Fruit fly (Drosophila melanogaster): ENCODE results near the gene Ctps.

Gene Ctps

dm6 chr3L:15097878-15098520, at the start of gene Ctps (continued):
- TF ChIP-seq CoRest (tag; optimal IDR thresholded peaks at IDR 0.05) (peak; percentile 4), CG32767 (GFP tag; IDR thresholded peaks at IDR 0.05) (no peak), CG7372 (GFP tag; IDR thresholded peaks at IDR 0.05) (no peak), CG8924 (tag; optimal IDR thresholded peaks at IDR 0.05) (no peak), ewg (GFP tag; optimal IDR thresholded peaks at IDR 0.05) (no peak), so (GFP tag; IDR thresholded peaks at IDR 0.05) (no peak), CG1603 (tag; optimal IDR thresholded peaks at IDR 0.05) (peak; percentile 66), jing (GFP tag; optimal IDR thresholded peaks at IDR 0.05) (no peak), MBD-R2 (GFP tag; IDR thresholded peaks at IDR 0.05) (peak; percentile 50), gfzf (GFP tag; optimal IDR thresholded peaks at IDR 0.05) (peak; percentile 82), zfh2 (GFP tag; optimal IDR thresholded peaks at IDR 0.05) (no peak), Side (GFP tag; optimal IDR thresholded peaks at IDR 0.05) (no peak), CG12769 (tag; optimal IDR thresholded peaks at IDR 0.05) (peak; percentile 2), CG7556 (GFP tag; optimal IDR thresholded peaks at IDR 0.05) (no peak), CG4617 (GFP tag; optimal IDR thresholded peaks at IDR 0.05; ENCODE audit: borderline replicate concordance) (peak; percentile 38), gsb-n (tag; optimal IDR thresholded peaks at IDR 0.05) (no peak), CG14667 (GFP tag; IDR thresholded peaks at IDR 0.05) (no peak), CG10979 (tag; optimal IDR thresholded peaks at IDR 0.05) (no peak), dpn (GFP tag; optimal IDR thresholded peaks at IDR 0.05) (peak in 1 of 2 experiments; percentile 5), Scr (GFP tag; IDR thresholded peaks at IDR 0.05; ENCODE audit: partially characterized antibody) (no peak), HLH54F (GFP tag; optimal IDR thresholded peaks at IDR 0.05) (no peak), btn (GFP tag; optimal IDR thresholded peaks at IDR 0.05) (no peak), CG10321 (GFP tag; IDR thresholded peaks at IDR 0.05) (no peak), Nf-YC (tag; optimal IDR thresholded peaks at IDR 0.05) (no peak), ash1 (GFP tag; optimal IDR thresholded peaks at IDR 0.05) (no peak), caup (GFP tag; optimal IDR thresholded peaks at IDR 0.05; ENCODE audit: severe bottlenecking) (peak; percentile 5), phol (tag; optimal IDR thresholded peaks at IDR 0.05) (peak; percentile 2), Ets97D (GFP tag; optimal IDR thresholded peaks at IDR 0.05) (peak; percentile 62), CG3407 (GFP tag; optimal IDR thresholded peaks at IDR 0.05) (no peak), vnd (GFP tag; IDR thresholded peaks at IDR 0.05; ENCODE audit: partially characterized antibody) (no peak), CG9797 (GFP tag; optimal IDR thresholded peaks at IDR 0.05) (peak; percentile 65), CG15514 (GFP tag; optimal IDR thresholded peaks at IDR 0.05) (peak; percentile 64), BEAF-32 (GFP tag; optimal IDR thresholded peaks at IDR 0.05) (peak; percentile 18), Fer3 (tag; optimal IDR thresholded peaks at IDR 0.05) (peak; percentile 20), CG11504 (tag; optimal IDR thresholded peaks at IDR 0.05) (peak; percentile 28), row (GFP tag; IDR thresholded peaks at IDR 0.05) (peak; percentile 38; the same call in 1 of the 3 replicates), kni (GFP tag; optimal IDR thresholded peaks at IDR 0.05) (no peak), dm (GFP tag; optimal IDR thresholded peaks at IDR 0.05) (peak; percentile 76), CG17912 (GFP tag; optimal IDR thresholded peaks at IDR 0.05) (peak; percentile 19), Doc3 (GFP tag; IDR thresholded peaks at IDR 0.05; ENCODE audit: partially characterized antibody) (no peak), eyg (GFP tag; optimal IDR thresholded peaks at IDR 0.05) (no peak), CG1233 (GFP tag; optimal IDR thresholded peaks at IDR 0.05) (no peak), Myb (GFP tag; optimal IDR thresholded peaks at IDR 0.05) (peak; percentile 43), CG3995 (GFP tag; optimal IDR thresholded peaks at IDR 0.05) (peak; percentile 31), CG2120 (GFP tag; optimal IDR thresholded peaks at IDR 0.05) (peak; percentile 43), repo (GFP tag; optimal IDR thresholded peaks at IDR 0.05) (no peak), CG3065 (GFP tag; optimal IDR thresholded peaks at IDR 0.05) (no peak), E2f2 (GFP tag; IDR thresholded peaks at IDR 0.05) (peak; percentile 90), CG34422 (GFP tag; IDR thresholded peaks at IDR 0.05) (peak; percentile 27; the same call in 1 of the 3 replicates)

Data from whole organism, embryonic.